Fruit fly (Drosophila melanogaster) whole organism: ENCODE results near the gene dj-1beta.

Source experiments
- CG8478 ChIP-seq: fragments of >200 bp; optimal IDR thresholded peaks from 2 replicates; lab custom pipeline; 2018; ENCODE audit warnings: inconsistent platforms
- EcR ChIP-seq, 2 experiments: fragments of >200 bp; optimal IDR thresholded peaks; 2 replicates each; lab custom pipeline; 2017; ENCODE audit warnings: missing biosample characterization in 2 of 2, missing genetic modification characterization in 2 of 2, missing genetic modification reagents in 2 of 2
- psq ChIP-seq: fragments of >200 bp; optimal IDR thresholded peaks from 2 replicates; lab custom pipeline; 2017
- usp ChIP-seq: fragments of >200 bp; optimal IDR thresholded peaks from 2 replicates; lab custom pipeline; 2017; ENCODE audit warnings: missing biosample characterization, missing genetic modification characterization, mixed read lengths

dm6 chr3R:30780451-30780850, 26.5 kb upstream of the dj-1beta start:
- TF ChIP-seq psq (lab: Kevin White, UChicago) (no peak), usp (GFP tag; lab: Kevin White, UChicago) (no peak), EcR (GFP tag; optimal IDR thresholded peaks at IDR 0.05; lab: Kevin White, UChicago) (no peak), CG8478 (lab: Kevin White, UChicago) (no peak)
